Fruit fly (Drosophila melanogaster) whole organism, embryonic: ENCODE data around the gene Hat1.

Experiments used
- ATbp ChIP-seq: fragments of 200-800 bp; sonication (Bioruptor generic); optimal IDR thresholded peaks from 2 replicates; lab custom pipeline; 2017; ENCODE audit warnings: missing biosample characterization, mild to moderate bottlenecking, missing genetic modification characterization, missing genetic modification reagents
- Abd-B ChIP-seq: fragments of 200-800 bp; sonication (Bioruptor generic); optimal IDR thresholded peaks from 2 replicates; lab custom pipeline; 2018; ENCODE audit warnings: missing biosample characterization, mild to moderate bottlenecking, missing genetic modification characterization, moderate library complexity
- Aef1 ChIP-seq: fragments of 200-800 bp; sonication (Bioruptor generic); IDR thresholded peaks from 3 replicates; pipeline ENCODE4 v1.3.6; 2022; ENCODE audit warnings: missing biosample characterization, missing genetic modification characterization
- Antp ChIP-seq: fragments of 200-800 bp; sonication (Bioruptor generic); optimal IDR thresholded peaks from 3 replicates; lab custom pipeline; 2016; ENCODE audit warnings: missing biosample characterization, missing genetic modification characterization
- Atf3 ChIP-seq: fragments of 200-800 bp; sonication (Bioruptor generic); optimal IDR thresholded peaks from 3 replicates; lab custom pipeline; 2016; ENCODE audit warnings: missing biosample characterization, missing genetic modification characterization
- Bteb2 ChIP-seq: fragments of 200-800 bp; sonication (Bioruptor generic); optimal IDR thresholded peaks from 2 replicates; lab custom pipeline; 2016; ENCODE audit warnings: missing biosample characterization, missing genetic modification characterization
- CG10979 ChIP-seq: fragments of 200-800 bp; sonication (Bioruptor generic); optimal IDR thresholded peaks from 2 replicates; lab custom pipeline; 2018; ENCODE audit warnings: missing biosample characterization, mild to moderate bottlenecking, missing genetic modification characterization, moderate library complexity
- CG11723 ChIP-seq: fragments of 200-800 bp; sonication (Bioruptor generic); optimal IDR thresholded peaks from 2 replicates; lab custom pipeline; 2017; ENCODE audit warnings: missing biosample characterization, mild to moderate bottlenecking, missing genetic modification characterization
- CG14441 ChIP-seq: fragments of 200-800 bp; sonication (Bioruptor generic); IDR thresholded peaks from 2 replicates; pipeline ENCODE4 v1.3.6; 2022; ENCODE audit warnings: missing biosample characterization, missing genetic modification characterization
- CG15011 ChIP-seq: fragments of 200-800 bp; sonication (Bioruptor generic); optimal IDR thresholded peaks from 3 replicates; lab custom pipeline; 2018; ENCODE audit warnings: missing biosample characterization, mild to moderate bottlenecking, missing genetic modification characterization
- CG15514 ChIP-seq: fragments of 200-800 bp; sonication (Bioruptor generic); optimal IDR thresholded peaks from 3 replicates; lab custom pipeline; 2017; ENCODE audit warnings: missing biosample characterization, missing genetic modification characterization, mild to moderate bottlenecking, moderate library complexity, missing genetic modification reagents
- CG17359 ChIP-seq: fragments of 200-800 bp; sonication (Bioruptor generic); optimal IDR thresholded peaks from 3 replicates; lab custom pipeline; 2018; ENCODE audit warnings: missing biosample characterization, mild to moderate bottlenecking, missing genetic modification characterization, moderate library complexity
- CG18599 ChIP-seq: fragments of 200-800 bp; sonication (Bioruptor generic); optimal IDR thresholded peaks from 3 replicates; lab custom pipeline; 2017; ENCODE audit warnings: missing biosample characterization, missing genetic modification characterization, mild to moderate bottlenecking, moderate library complexity, missing genetic modification reagents
- CG2199 ChIP-seq: fragments of 200-800 bp; sonication (Bioruptor generic); IDR thresholded peaks from 3 replicates; pipeline ENCODE4 v1.3.6; 2022; ENCODE audit warnings: missing biosample characterization, missing genetic modification characterization
- CG5180 ChIP-seq: fragments of 200-800 bp; sonication (Bioruptor generic); optimal IDR thresholded peaks from 3 replicates; lab custom pipeline; 2017; ENCODE audit warnings: missing biosample characterization, missing genetic modification characterization, mild to moderate bottlenecking, moderate library complexity, missing genetic modification reagents
- CG6175 ChIP-seq: fragments of 200-800 bp; sonication (Bioruptor generic); IDR thresholded peaks from 3 replicates; pipeline ENCODE4 v1.3.6; 2022; ENCODE audit warnings: missing biosample characterization, missing genetic modification characterization
- CG6813 ChIP-seq: fragments of 200-800 bp; sonication (Bioruptor generic); optimal IDR thresholded peaks from 2 replicates; lab custom pipeline; 2017; ENCODE audit warnings: missing biosample characterization, missing genetic modification characterization, mild to moderate bottlenecking, moderate library complexity, missing genetic modification reagents
- CG8359 ChIP-seq: fragments of 200-800 bp; sonication (Bioruptor generic); optimal IDR thresholded peaks from 2 replicates; lab custom pipeline; 2017; ENCODE audit warnings: missing biosample characterization, mild to moderate bottlenecking, missing genetic modification characterization, borderline replicate concordance
- D19B ChIP-seq: fragments of 200-800 bp; sonication (Bioruptor generic); optimal IDR thresholded peaks from 2 replicates; lab custom pipeline; 2017; ENCODE audit warnings: missing biosample characterization, mild to moderate bottlenecking, missing genetic modification characterization
- Dip3 ChIP-seq: fragments of 200-800 bp; sonication (Bioruptor generic); optimal IDR thresholded peaks from 3 replicates; lab custom pipeline; 2016; ENCODE audit warnings: missing biosample characterization, missing genetic modification characterization
- Fer2 ChIP-seq: fragments of 200-800 bp; sonication (Bioruptor generic); optimal IDR thresholded peaks from 2 replicates; lab custom pipeline; 2018; ENCODE audit warnings: missing biosample characterization, mild to moderate bottlenecking, missing genetic modification characterization, moderate library complexity
- H2.0 ChIP-seq: fragments of 200-800 bp; sonication (Bioruptor generic); IDR thresholded peaks from 2 replicates; pipeline ENCODE4 v1.3.6; 2022; ENCODE audit warnings: missing biosample characterization, missing genetic modification characterization
- HmgD ChIP-seq: fragments of 200-800 bp; sonication (Bioruptor generic); optimal IDR thresholded peaks from 3 replicates; lab custom pipeline; 2016; ENCODE audit warnings: missing biosample characterization, missing genetic modification characterization
- MESR4 ChIP-seq: fragments of 200-800 bp; sonication (Bioruptor generic); optimal IDR thresholded peaks from 2 replicates; lab custom pipeline; 2018; ENCODE audit warnings: missing biosample characterization, mild to moderate bottlenecking, missing genetic modification characterization, moderate library complexity
- Scr ChIP-seq: fragments of 200-800 bp; sonication (Bioruptor generic); IDR thresholded peaks from 2 replicates; pipeline ENCODE4 v1.3.6; 2022; ENCODE audit warnings: missing biosample characterization, missing genetic modification characterization; ENCODE audit not compliant: partially characterized antibody
- Sox100B ChIP-seq: fragments of 200-800 bp; sonication (Bioruptor generic); optimal IDR thresholded peaks from 3 replicates; lab custom pipeline; 2018; ENCODE audit warnings: missing biosample characterization, mild to moderate bottlenecking, missing genetic modification characterization
- Sry-β ChIP-seq: fragments of 200-800 bp; sonication (Bioruptor generic); optimal IDR thresholded peaks from 2 replicates; lab custom pipeline; 2018; ENCODE audit warnings: missing biosample characterization, mild to moderate bottlenecking, missing genetic modification characterization, moderate library complexity
- Vsx1 ChIP-seq: fragments of 200-800 bp; sonication (Bioruptor generic); optimal IDR thresholded peaks from 2 replicates; lab custom pipeline; 2017; ENCODE audit warnings: missing biosample characterization, mild to moderate bottlenecking, missing genetic modification characterization, missing genetic modification reagents
- ase ChIP-seq: fragments of 200-800 bp; sonication (Bioruptor generic); IDR thresholded peaks from 3 replicates; pipeline ENCODE4 v1.3.6; 2022; ENCODE audit warnings: missing biosample characterization, missing genetic modification characterization
- bcd ChIP-seq: fragments of 200-800 bp; sonication (Bioruptor generic); optimal IDR thresholded peaks from 2 replicates; lab custom pipeline; 2017; ENCODE audit warnings: missing biosample characterization, mild to moderate bottlenecking, missing genetic modification characterization
- btn ChIP-seq: fragments of 200-800 bp; sonication (Bioruptor generic); optimal IDR thresholded peaks from 2 replicates; lab custom pipeline; 2016; ENCODE audit warnings: missing biosample characterization, missing genetic modification characterization
- chm ChIP-seq: fragments of 200-800 bp; sonication (Bioruptor generic); IDR thresholded peaks from 2 replicates; pipeline ENCODE4 v1.3.6; 2022; ENCODE audit warnings: missing biosample characterization, missing genetic modification characterization
- fd96Cb ChIP-seq: fragments of 200-800 bp; sonication (Bioruptor generic); optimal IDR thresholded peaks from 2 replicates; lab custom pipeline; 2018; ENCODE audit warnings: missing biosample characterization, mild to moderate bottlenecking, missing genetic modification characterization, moderate library complexity
- ftz-f1 ChIP-seq: fragments of 200-800 bp; sonication (Bioruptor generic); optimal IDR thresholded peaks from 2 replicates; lab custom pipeline; 2016; ENCODE audit warnings: missing biosample characterization, missing genetic modification characterization
- insv ChIP-seq, 2 experiments: fragments of 200-800 bp; sonication (Bioruptor generic); optimal IDR thresholded peaks; 3 replicates each; lab custom pipeline; 2016 to 2018; ENCODE audit warnings: missing biosample characterization in 2 of 2, missing genetic modification characterization in 2 of 2
- ken ChIP-seq: fragments of 200-800 bp; sonication (Bioruptor generic); IDR thresholded peaks from 3 replicates; pipeline ENCODE4 v1.3.6; 2022; ENCODE audit warnings: missing biosample characterization, missing genetic modification characterization
- lbe ChIP-seq: fragments of 200-800 bp; sonication (Bioruptor generic); optimal IDR thresholded peaks from 2 replicates; lab custom pipeline; 2016; ENCODE audit warnings: missing biosample characterization, mild to moderate bottlenecking, missing genetic modification characterization
- lov ChIP-seq, 2 experiments: fragments of 200-800 bp in 1 of 2; fragments of >200 bp in 1 of 2; sonication (Bioruptor generic) in 1 of 2; IDR thresholded peaks in 1 of 2; optimal IDR thresholded peaks in 1 of 2; 2 replicates in 1 of 2; 3 replicates in 1 of 2; pipeline versions ENCODE4 v1.3.6 to Lab custom; 2017 to 2022; ENCODE audit warnings: missing biosample characterization in 1 of 2, missing genetic modification characterization in 1 of 2
- nerfin-2 ChIP-seq: fragments of 200-800 bp; sonication (Bioruptor generic); IDR thresholded peaks from 2 replicates; pipeline ENCODE4 v1.3.6; 2022; ENCODE audit warnings: missing biosample characterization, missing genetic modification characterization; ENCODE audit not compliant: partially characterized antibody
- nmo ChIP-seq: fragments of 200-800 bp; sonication (Bioruptor generic); optimal IDR thresholded peaks from 2 replicates; lab custom pipeline; 2018; ENCODE audit warnings: missing biosample characterization, mild to moderate bottlenecking, missing genetic modification characterization, moderate library complexity
- onecut ChIP-seq: fragments of 200-800 bp; sonication (Bioruptor generic); IDR thresholded peaks from 2 replicates; pipeline ENCODE4 v1.3.6; 2022; ENCODE audit warnings: missing biosample characterization, missing genetic modification characterization
- peb ChIP-seq: fragments of 200-800 bp; sonication (Bioruptor generic); IDR thresholded peaks from 2 replicates; pipeline ENCODE4 v1.3.6; 2022; ENCODE audit warnings: missing biosample characterization, missing genetic modification characterization
- pfk ChIP-seq: fragments of 200-800 bp; sonication (Bioruptor generic); optimal IDR thresholded peaks from 2 replicates; lab custom pipeline; 2018; ENCODE audit warnings: missing biosample characterization, mild to moderate bottlenecking, missing genetic modification characterization, moderate library complexity
- scrt ChIP-seq: fragments of 200-800 bp; sonication (Bioruptor generic); optimal IDR thresholded peaks from 2 replicates; lab custom pipeline; 2018; ENCODE audit warnings: missing biosample characterization, mild to moderate bottlenecking, missing genetic modification characterization, moderate library complexity
- vvl ChIP-seq: fragments of 200-800 bp; sonication (Bioruptor generic); IDR thresholded peaks from 2 replicates; pipeline ENCODE4 v1.3.6; 2022; ENCODE audit warnings: missing biosample characterization, missing genetic modification characterization
- zen ChIP-seq: fragments of 200-800 bp; sonication (Bioruptor generic); optimal IDR thresholded peaks from 3 replicates; lab custom pipeline; 2018; ENCODE audit warnings: missing biosample characterization, mild to moderate bottlenecking, missing genetic modification characterization, moderate library complexity
- zen2 ChIP-seq: fragments of 200-800 bp; sonication (Bioruptor generic); IDR thresholded peaks from 3 replicates; pipeline ENCODE4 v1.3.6; 2022; ENCODE audit warnings: missing biosample characterization, missing genetic modification characterization; ENCODE audit not compliant: partially characterized antibody

The Hat1 gene

DNA sequence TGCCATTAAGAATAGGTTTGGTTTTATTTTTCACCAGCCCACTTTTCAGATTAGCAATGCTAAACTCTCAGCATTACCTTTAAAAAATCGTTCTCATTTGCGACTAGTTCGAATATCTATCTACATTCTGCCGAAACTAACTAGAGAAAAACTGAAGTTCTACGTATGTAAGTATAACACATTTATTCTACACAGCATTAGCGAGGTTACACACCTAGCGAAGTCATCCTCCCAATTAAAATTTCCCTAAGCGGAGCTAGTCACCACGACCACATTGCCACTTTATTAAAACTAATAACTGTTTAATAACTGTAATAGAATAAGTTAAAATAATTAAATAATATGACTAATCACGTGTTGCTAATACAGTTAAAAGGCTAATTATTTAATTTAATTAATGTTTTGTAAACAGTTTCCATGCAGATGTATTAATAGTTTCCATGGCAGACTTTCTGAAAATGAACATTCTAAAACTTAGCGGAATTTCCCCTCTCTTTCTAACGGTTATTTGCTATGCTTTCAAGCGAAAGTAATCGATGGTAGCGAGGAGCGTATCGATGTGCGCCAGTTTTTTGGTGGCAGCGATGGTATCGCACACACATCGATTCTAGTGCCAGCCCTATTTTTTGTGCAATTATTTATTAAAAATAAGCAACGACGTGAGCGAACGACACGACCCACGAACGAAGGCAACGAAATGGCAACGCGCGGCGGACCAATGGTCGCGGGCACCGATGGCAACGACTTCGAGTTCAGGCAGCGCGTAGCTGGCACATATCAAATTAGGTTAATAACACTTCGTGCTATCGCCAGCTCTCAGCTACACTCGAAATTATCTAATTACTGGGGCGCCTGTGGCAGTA, 10.2 kb downstream of the Hat1 start, which contains the start of gene jagn (continued):
- TF ChIP-seq Atf3 (GFP tag; lab: Kevin White, UChicago) (no peak), Bteb2 (GFP tag; lab: Kevin White, UChicago) (peak; percentile 19), ken (GFP tag; lab: Robert Waterston, UW) (peak; percentile 48; the same call in 2 of the 3 replicates), fd96Cb (tag; lab: Kevin White, UChicago) (no peak), Abd-B (GFP tag; lab: Kevin White, UChicago) (peak; percentile 66), Antp (peak; percentile 66), ATbp (no peak), H2.0 (GFP tag; lab: Robert Waterston, UW) (peak; percentile 73), zen2 (GFP tag; lab: Robert Waterston, UW) (peak; percentile 99), CG15011 (GFP tag; lab: Kevin White, UChicago) (peak; percentile 2), CG6813 (GFP tag; lab: Kevin White, UChicago) (no peak), ase (GFP tag; lab: Robert Waterston, UW) (no peak), Sry-β (GFP tag; lab: Kevin White, UChicago) (peak; percentile 13), CG15514 (GFP tag; lab: Kevin White, UChicago) (peak; percentile 87), Dip3 (GFP tag; lab: Kevin White, UChicago) (peak; percentile 75), CG2199 (GFP tag; lab: Robert Waterston, UW) (peak; percentile 91), peb (GFP tag; lab: Robert Waterston, UW) (no peak), scrt (peak; percentile 29), CG5180 (GFP tag; lab: Kevin White, UChicago) (no peak), pfk (GFP tag; lab: Kevin White, UChicago) (no peak), Scr (GFP tag; lab: Robert Waterston, UW) (peak; percentile 99), lbe (GFP tag; lab: Kevin White, UChicago) (peak; percentile 80), btn (GFP tag; lab: Kevin White, UChicago) (no peak), HmgD (GFP tag; lab: Kevin White, UChicago) (peak; percentile 56), chm (peak; percentile 71), Aef1 (peak; percentile 52), CG18599 (peak; percentile 2), CG11723 (GFP tag; lab: Kevin White, UChicago) (peak; percentile 54), onecut (GFP tag; lab: Robert Waterston, UW) (peak; percentile 83), D19B (GFP tag; lab: Kevin White, UChicago) (peak; percentile 30), CG10979 (peak; percentile 31), Fer2 (no peak), nmo (GFP tag; lab: Kevin White, UChicago) (peak; percentile 77), CG8359 (GFP tag; lab: Kevin White, UChicago) (no peak), zen (tag; lab: Kevin White, UChicago) (peak; percentile 42), CG17359 (tag; lab: Kevin White, UChicago) (peak; percentile 31), lov (optimal IDR thresholded peaks at IDR 0.05; lab: Kevin White, UChicago) (no peak), lov (GFP tag; IDR thresholded peaks at IDR 0.05; lab: Robert Waterston, UW) (0 out of 3 replicates have a peak, but pooled peaks have one; percentile 31), nerfin-2 (peak; percentile 99), ftz-f1 (GFP tag; lab: Kevin White, UChicago) (no peak), Vsx1 (GFP tag; lab: Kevin White, UChicago) (peak; percentile 17), bcd (GFP tag; lab: Kevin White, UChicago) (peak; percentile 61), Sox100B (GFP tag; lab: Kevin White, UChicago) (no peak), insv (GFP tag; optimal IDR thresholded peaks at IDR 0.05; lab: Kevin White, UChicago) (peak in 1 of 2 experiments; percentile 86), CG14441 (GFP tag; lab: Robert Waterston, UW) (peak; percentile 27; the same call in 1 of the 2 replicates), CG6175 (0 out of 3 replicates have a peak, but pooled peaks have one; percentile 43), vvl (GFP tag; lab: Robert Waterston, UW) (peak; percentile 74), MESR4 (GFP tag; lab: Kevin White, UChicago) (peak; percentile 93)
